Worm (Caenorhabditis elegans): ENCODE measurements around the gene rab-35.
A peak's percentile ranks its signal among the peaks of the same experiment; 100 is the strongest.

rab-35 gene

ce11 chrIII:11352840-11353239 is 41.5 kb upstream of the rab-35 start:
- TF ChIP-seq nhr-90 (tag; optimal IDR thresholded peaks at IDR 0.05; ENCODE audit: poor library complexity) = peak; percentile 31
- no peak for TF ChIP-seq hlh-17 (GFP tag; optimal IDR thresholded peaks at IDR 0.05; ENCODE audit: borderline replicate concordance)
- no peak for TF ChIP-seq ceh-63 (GFP tag; optimal IDR thresholded peaks at IDR 0.05)
- TF ChIP-seq skn-1 (tag; optimal IDR thresholded peaks at IDR 0.05) = no peak
- peak; percentile 5 for TF ChIP-seq xbp-1 (tag; optimal IDR thresholded peaks at IDR 0.05)
- TF ChIP-seq nhr-20 (tag; optimal IDR thresholded peaks at IDR 0.05) = peak; percentile 34
- peak; percentile 26 for TF ChIP-seq mep-1 (tag; optimal IDR thresholded peaks at IDR 0.05)
- TF ChIP-seq lsy-2 (tag; optimal IDR thresholded peaks at IDR 0.05) = peak; percentile 14 to 42
- peak; percentile 41 for TF ChIP-seq C16A3.4 (tag; optimal IDR thresholded peaks at IDR 0.05)
- peak; percentile 8 for TF ChIP-seq unc-130 (tag; optimal IDR thresholded peaks at IDR 0.05)
- peak in 1 of 2 experiments; percentile 67 for TF ChIP-seq lin-35 (GFP tag; optimal IDR thresholded peaks at IDR 0.05)
- TF ChIP-seq rnt-1 (tag; optimal IDR thresholded peaks at IDR 0.05) = peak; percentile 72
- peak; percentile 37 for TF ChIP-seq nhr-47 (tag; optimal IDR thresholded peaks at IDR 0.05)
- no peak for TF ChIP-seq mdl-1 (tag; optimal IDR thresholded peaks at IDR 0.05)
- TF ChIP-seq lin-13 (GFP tag; optimal IDR thresholded peaks at IDR 0.05) = peak; percentile 41
- no peak for TF ChIP-seq ets-5 (GFP tag; IDR thresholded peaks at IDR 0.05)
- TF ChIP-seq elt-2 (tag; optimal IDR thresholded peaks at IDR 0.05) = peak; percentile 11
- TF ChIP-seq efl-1 (optimal IDR thresholded peaks at IDR 0.05) = peak in 1 of 2 experiments; percentile 13
- TF ChIP-seq efl-1 (GFP tag; optimal IDR thresholded peaks at IDR 0.05 in 1 of 2) = peak; percentile 16 to 84
- no peak for TF ChIP-seq fkh-4 (tag; optimal IDR thresholded peaks at IDR 0.05; ENCODE audit: borderline replicate concordance)
- TF ChIP-seq tlp-1 (tag; optimal IDR thresholded peaks at IDR 0.05) = no peak
- TF ChIP-seq C34B4.2 (tag; optimal IDR thresholded peaks at IDR 0.05) = no peak
- TF ChIP-seq lin-14 (GFP tag; optimal IDR thresholded peaks at IDR 0.05) = peak; percentile 23
- TF ChIP-seq dpl-1 (GFP tag; optimal IDR thresholded peaks at IDR 0.05) = peak in 1 of 3 experiments; percentile 7
- peak; percentile 45 for TF ChIP-seq nhr-19 (GFP tag; conservative IDR thresholded peaks at IDR 0.05)
- TF ChIP-seq nhr-71 (tag; optimal IDR thresholded peaks at IDR 0.05) = peak; percentile 59
- TF ChIP-seq nhr-77 (tag; optimal IDR thresholded peaks at IDR 0.05) = no peak
- TF ChIP-seq hlh-4 (tag; optimal IDR thresholded peaks at IDR 0.05) = no peak
- TF ChIP-seq unc-62 (GFP tag; optimal IDR thresholded peaks at IDR 0.05) = no peak
- TF ChIP-seq snu-23 (GFP tag; optimal IDR thresholded peaks at IDR 0.05) = peak; percentile 52
- peak in 1 of 6 experiments; percentile 15 for TF ChIP-seq elt-3 (tag; optimal IDR thresholded peaks at IDR 0.05)
- no peak for TF ChIP-seq blmp-1 (tag; optimal IDR thresholded peaks at IDR 0.05)

- TF ChIP-seq efl-1 (optimal IDR thresholded peaks at IDR 0.05) (no peak), efl-1 (GFP tag; optimal IDR thresholded peaks at IDR 0.05 in 1 of 2) (peak in 1 of 2 experiments; percentile 48), hlh-17 (GFP tag; optimal IDR thresholded peaks at IDR 0.05; ENCODE audit: borderline replicate concordance) (no peak), nhr-19 (GFP tag; conservative IDR thresholded peaks at IDR 0.05) (no peak)
These were observed 38.9 kb upstream of the rab-35 start for ce11 chrIII:11350107-11350826.

- TF ChIP-seq ces-1 (GFP tag; optimal IDR thresholded peaks at IDR 0.05) = no peak
- TF ChIP-seq unc-30 (tag; optimal IDR thresholded peaks at IDR 0.05) = no peak
- no peak for TF ChIP-seq nhr-12 (tag; optimal IDR thresholded peaks at IDR 0.05)
- no peak for TF ChIP-seq nhr-76 (tag; optimal IDR thresholded peaks at IDR 0.05)
- TF ChIP-seq irx-1 (tag; optimal IDR thresholded peaks at IDR 0.05) = no peak
- TF ChIP-seq skn-1 (tag; optimal IDR thresholded peaks at IDR 0.05) = no peak
- TF ChIP-seq dpl-1 (GFP tag; optimal IDR thresholded peaks at IDR 0.05) = no peak
- no peak for TF ChIP-seq nhr-71 (tag; optimal IDR thresholded peaks at IDR 0.05)
- no peak for TF ChIP-seq unc-130 (tag; optimal IDR thresholded peaks at IDR 0.05)
- TF ChIP-seq ceh-82 (tag; optimal IDR thresholded peaks at IDR 0.05) = no peak
- TF ChIP-seq elt-3 (tag; optimal IDR thresholded peaks at IDR 0.05) = no peak
- no peak for TF ChIP-seq grh-1 (GFP tag; IDR thresholded peaks at IDR 0.05)
These were observed 35.0 kb upstream of the rab-35 start, which contains the start of gene T28D6.7 for ce11 chrIII:11346383-11346782. T28D6.7 (minus strand) TSS chrIII:11346483.
